Worm (Caenorhabditis elegans) whole organism, midembryonic: ENCODE results near the gene let-92.

Source experiments
- T22C8.4 ChIP-seq: fragments of 200-800 bp; sonication (Bioruptor generic); IDR thresholded peaks from 2 replicates; pipeline ENCODE4 v1.3.6; 2022; ENCODE audit warnings: missing genetic modification characterization, missing compliant biosample characterization
- cog-1 ChIP-seq: sonication (generic microtip); optimal IDR thresholded peaks from 2 replicates; lab custom pipeline; 2016; ENCODE audit warnings: missing genetic modification characterization, missing compliant biosample characterization
- flt-1 ChIP-seq: fragments of 200-800 bp; sonication (Bioruptor generic); IDR thresholded peaks from 2 replicates; pipeline ENCODE4 v1.3.6; 2022; ENCODE audit warnings: missing genetic modification characterization, missing compliant biosample characterization
- klf-2 ChIP-seq: fragments of 200-800 bp; sonication (Bioruptor generic); conservative IDR thresholded peaks from 2 replicates; pipeline ENCODE4 v1.3.6; 2022; ENCODE audit warnings: missing genetic modification reagents, missing genetic modification characterization, missing compliant biosample characterization
- med-1 ChIP-seq: sonication (generic microtip); optimal IDR thresholded peaks from 2 replicates; lab custom pipeline; 2017; ENCODE audit warnings: missing genetic modification characterization, mild to moderate bottlenecking, missing compliant biosample characterization, antibody characterized with exemption, missing genetic modification reagents; ENCODE audit not compliant: insufficient read depth
- ref-1 ChIP-seq: fragments of 200-800 bp; sonication (Bioruptor generic); conservative IDR thresholded peaks from 2 replicates; pipeline ENCODE4 v1.3.6; 2022; ENCODE audit warnings: missing genetic modification reagents, missing genetic modification characterization, missing compliant biosample characterization
- tab-1 ChIP-seq: fragments of 200-800 bp; sonication (Bioruptor generic); IDR thresholded peaks from 2 replicates; pipeline ENCODE4 v1.3.6; 2022; ENCODE audit warnings: missing genetic modification characterization, missing compliant biosample characterization
- ztf-23 ChIP-seq: fragments of 200-800 bp; sonication (Bioruptor generic); IDR thresholded peaks from 2 replicates; pipeline ENCODE4 v1.3.6; 2022; ENCODE audit warnings: missing genetic modification reagents, missing genetic modification characterization, missing compliant biosample characterization
- ztf-29 ChIP-seq: fragments of 200-800 bp; sonication (Bioruptor generic); IDR thresholded peaks from 2 replicates; pipeline ENCODE4 v1.3.6; 2022; ENCODE audit warnings: missing genetic modification reagents, missing genetic modification characterization, missing compliant biosample characterization

The let-92 gene

ce11 chrIV:11859995-11860605, 1.9 kb downstream of the let-92 start, which contains the start of gene mob-1:
Gene mob-1, plus strand, starts transcription at chrIV:11860555.
- TF ChIP-seq T22C8.4 (GFP tag; lab: Robert Waterston, UW) (no peak), flt-1 (no peak), ztf-29 (GFP tag; lab: Robert Waterston, UW) (no peak), tab-1 (GFP tag; lab: Robert Waterston, UW) (no peak), ref-1 (GFP tag; lab: Robert Waterston, UW) (no peak), cog-1 (tag; lab: Kevin White, UChicago) (no peak), med-1 (no peak), ztf-23 (GFP tag; lab: Robert Waterston, UW) (no peak), klf-2 (GFP tag; lab: Robert Waterston, UW) (no peak)

ce11 chrIV:11863428-11863827, 5.2 kb downstream of the let-92 start:
- TF ChIP-seq flt-1 (no peak), ref-1 (GFP tag; lab: Robert Waterston, UW) (no peak), ztf-23 (GFP tag; lab: Robert Waterston, UW) (no peak), T22C8.4 (GFP tag; lab: Robert Waterston, UW) (no peak), med-1 (no peak), tab-1 (GFP tag; lab: Robert Waterston, UW) (no peak), klf-2 (GFP tag; lab: Robert Waterston, UW) (no peak), cog-1 (tag; lab: Kevin White, UChicago) (no peak), ztf-29 (GFP tag; lab: Robert Waterston, UW) (no peak)

ce11 chrIV:11864226-11864625, 6.0 kb downstream of the let-92 start, which contains the start of gene trpa-1:
Gene trpa-1, plus strand, starts transcription at chrIV:11864526.
- TF ChIP-seq ref-1 (GFP tag; lab: Robert Waterston, UW) (no peak), cog-1 (tag; lab: Kevin White, UChicago) (no peak), klf-2 (GFP tag; lab: Robert Waterston, UW) (no peak)

- TF ChIP-seq T22C8.4 (GFP tag; lab: Robert Waterston, UW) (no peak), cog-1 (tag; lab: Kevin White, UChicago) (no peak), flt-1 (no peak), ref-1 (GFP tag; lab: Robert Waterston, UW) (no peak), ztf-23 (GFP tag; lab: Robert Waterston, UW) (no peak)
Observed at ce11 chrIV:11867652-11868232, 9.5 kb downstream of the let-92 start.

- no peak for TF ChIP-seq klf-2 (GFP tag; lab: Robert Waterston, UW)
- no peak for TF ChIP-seq med-1
- TF ChIP-seq cog-1 (tag; lab: Kevin White, UChicago), result no peak
- TF ChIP-seq ref-1 (GFP tag; lab: Robert Waterston, UW), result no peak
- TF ChIP-seq T22C8.4 (GFP tag; lab: Robert Waterston, UW), result no peak
- no peak for TF ChIP-seq ztf-29 (GFP tag; lab: Robert Waterston, UW)
- no peak for TF ChIP-seq ztf-23 (GFP tag; lab: Robert Waterston, UW)
- no peak for TF ChIP-seq tab-1 (GFP tag; lab: Robert Waterston, UW)
- TF ChIP-seq flt-1, result no peak
Observed at ce11 chrIV:11868452-11868851, 10.2 kb downstream of the let-92 start.

ce11 chrIV:11871083-11871482, 12.8 kb downstream of the let-92 start:
- TF ChIP-seq cog-1 (tag; lab: Kevin White, UChicago) (no peak), ztf-23 (GFP tag; lab: Robert Waterston, UW) (0 out of 2 replicates have a peak, but pooled peaks have one; percentile 15)

- TF ChIP-seq tab-1 (GFP tag; lab: Robert Waterston, UW) (0 out of 2 replicates have a peak, but pooled peaks have one; percentile 9), flt-1 (no peak), klf-2 (GFP tag; lab: Robert Waterston, UW) (no peak), ztf-29 (GFP tag; lab: Robert Waterston, UW) (no peak), ztf-23 (GFP tag; lab: Robert Waterston, UW) (no peak)
Observed at ce11 chrIV:11871898-11872297, 13.7 kb downstream of the let-92 start.

ce11 chrIV:11877674-11878073, 19.4 kb downstream of the let-92 start, which contains the start of gene pph-2:
Gene pph-2, minus strand, starts transcription at chrIV:11877774.
- TF ChIP-seq ref-1 (GFP tag; lab: Robert Waterston, UW) (no peak), flt-1 (no peak), T22C8.4 (GFP tag; lab: Robert Waterston, UW) (no peak), med-1 (no peak), tab-1 (GFP tag; lab: Robert Waterston, UW) (no peak), cog-1 (tag; lab: Kevin White, UChicago) (no peak), klf-2 (GFP tag; lab: Robert Waterston, UW) (no peak)

ce11 chrIV:11878249-11878648, 20.0 kb downstream of the let-92 start, which contains the start of gene cutl-27:
Gene cutl-27, plus strand, starts transcription at chrIV:11878549.
- TF ChIP-seq flt-1 (no peak), cog-1 (tag; lab: Kevin White, UChicago) (no peak), ztf-29 (GFP tag; lab: Robert Waterston, UW) (no peak), ref-1 (GFP tag; lab: Robert Waterston, UW) (no peak), klf-2 (GFP tag; lab: Robert Waterston, UW) (no peak), T22C8.4 (GFP tag; lab: Robert Waterston, UW) (no peak), med-1 (no peak), tab-1 (GFP tag; lab: Robert Waterston, UW) (no peak), ztf-23 (GFP tag; lab: Robert Waterston, UW) (no peak)

ce11 chrIV:11882534-11882933, 24.3 kb downstream of the let-92 start:
- no peak for TF ChIP-seq flt-1
